Worm (Caenorhabditis elegans): Measurements from ENCODE around the gene Y37E11B.2.
A peak's percentile ranks its signal among the peaks of the same experiment; 100 is the strongest.

Gene Y37E11B.2

ce11 chrIV:3578155-3578554 lies at the start of gene Y37E11B.2:
Y37E11B.2 (plus strand) TSS chrIV:3578455.
- TF ChIP-seq mxl-1 (tag; optimal IDR thresholded peaks at IDR 0.05) (no peak), Y79H2A.3 (GFP tag; conservative IDR thresholded peaks at IDR 0.05) (no peak), egl-18 (GFP tag; IDR thresholded peaks at IDR 0.05) (no peak), dox-1 (GFP tag; IDR thresholded peaks at IDR 0.05) (no peak), aptf-2 (GFP tag; conservative IDR thresholded peaks at IDR 0.05) (no peak), madf-3 (GFP tag; IDR thresholded peaks at IDR 0.05) (no peak), F37B4.10 (GFP tag; IDR thresholded peaks at IDR 0.05) (no peak), ztf-26 (tag; optimal IDR thresholded peaks at IDR 0.05) (no peak), F22D6.2 (tag; optimal IDR thresholded peaks at IDR 0.05) (no peak), ceh-27 (GFP tag; optimal IDR thresholded peaks at IDR 0.05) (no peak)

DNA sequence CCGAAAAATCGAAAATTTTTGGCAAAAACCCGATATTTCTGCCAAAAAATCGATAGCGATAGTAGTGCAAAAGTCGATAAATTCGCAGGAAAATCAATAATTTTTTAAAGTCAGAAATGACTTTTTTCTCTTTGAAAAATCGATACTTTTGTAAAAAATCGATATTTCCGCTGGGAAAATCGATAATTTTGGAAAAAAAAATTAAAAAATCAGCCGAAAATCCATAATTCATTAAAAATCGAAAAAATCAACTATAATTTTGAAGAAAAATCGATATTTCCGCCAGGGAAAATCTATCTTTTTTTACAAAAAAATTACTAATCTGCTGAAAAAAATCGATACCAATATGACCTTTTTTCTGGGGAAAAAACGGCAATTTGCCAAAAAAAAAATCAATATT lies 46.7 kb upstream of the Y37E11B.2 start:
- TF ChIP-seq madf-3 (GFP tag; IDR thresholded peaks at IDR 0.05) (no peak), nfyb-1 (GFP tag; IDR thresholded peaks at IDR 0.05) (no peak), Y79H2A.3 (GFP tag; conservative IDR thresholded peaks at IDR 0.05) (no peak), ceh-91 (GFP tag; IDR thresholded peaks at IDR 0.05) (no peak), Y53F4B.3 (GFP tag; IDR thresholded peaks at IDR 0.05) (no peak), sdz-38 (tag; optimal IDR thresholded peaks at IDR 0.05) (no peak)

DNA sequence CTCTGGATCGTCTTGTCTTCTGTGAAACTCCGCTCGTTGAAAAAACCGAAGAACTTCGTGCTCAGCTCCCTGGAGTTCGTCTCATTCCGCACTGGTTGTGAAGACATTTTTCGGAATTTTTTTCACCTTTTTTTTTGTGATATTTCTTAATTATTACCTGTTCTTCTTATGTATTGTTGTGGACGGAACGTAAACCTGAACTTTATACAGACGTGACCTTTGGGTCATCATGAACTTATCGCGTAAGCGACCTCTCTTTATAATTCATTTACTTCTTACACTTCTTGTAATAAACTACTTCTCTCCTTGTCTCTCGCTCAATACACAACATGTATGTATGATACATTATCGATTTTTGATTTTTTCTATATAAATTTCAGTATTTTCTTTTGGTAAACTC lies 46.1 kb upstream of the Y37E11B.2 start, which contains the start of gene M57.1:
TSS of gene M57.1 (plus strand) at position 301 of the 400 bp plus-strand sequence.
- TF ChIP-seq ztf-25 (GFP tag; IDR thresholded peaks at IDR 0.05), result no peak
- no peak for TF ChIP-seq chd-7 (tag; optimal IDR thresholded peaks at IDR 0.05)
- TF ChIP-seq atf-7 (tag; optimal IDR thresholded peaks at IDR 0.05), result no peak
- no peak for TF ChIP-seq cebp-2 (GFP tag; IDR thresholded peaks at IDR 0.05)
- TF ChIP-seq mcd-1 (GFP tag; IDR thresholded peaks at IDR 0.05), result no peak
- no peak for TF ChIP-seq nhr-120 (GFP tag; IDR thresholded peaks at IDR 0.05)
- TF ChIP-seq ztf-6 (GFP tag; IDR thresholded peaks at IDR 0.05), result no peak

DNA sequence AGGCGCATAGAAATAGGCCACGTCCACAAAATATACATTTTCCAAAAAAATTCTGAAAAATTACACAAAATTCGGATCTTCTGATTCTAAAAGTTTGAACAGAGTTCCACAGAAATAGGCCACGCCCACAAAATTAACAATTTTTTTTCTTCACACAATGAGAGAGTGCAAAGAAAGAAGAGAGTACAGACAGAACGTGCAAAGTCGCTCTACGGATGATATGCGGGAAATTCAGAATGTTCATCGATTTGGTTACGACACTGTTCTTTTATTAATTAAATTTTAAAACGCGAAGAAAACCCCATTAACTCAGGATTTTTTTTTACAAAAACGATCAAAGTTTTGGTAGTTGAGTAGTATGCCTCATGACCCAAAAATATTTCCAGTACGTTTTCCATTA lies 45.3 kb upstream of the Y37E11B.2 start:
- TF ChIP-seq F57A8.1 (GFP tag; optimal IDR thresholded peaks at IDR 0.05) (no peak), hmg-1.2 (GFP tag; IDR thresholded peaks at IDR 0.05) (peak; percentile 49; the same call in 1 of the 2 replicates)

- TF ChIP-seq ccch-3 (GFP tag; optimal IDR thresholded peaks at IDR 0.05), result no peak
- TF ChIP-seq lsy-27 (tag; optimal IDR thresholded peaks at IDR 0.05; ENCODE audit: borderline replicate concordance, insufficient read depth), result no peak
- TF ChIP-seq dox-1 (GFP tag; IDR thresholded peaks at IDR 0.05), result no peak
- TF ChIP-seq unc-130 (GFP tag; optimal IDR thresholded peaks at IDR 0.05), result no peak
- no peak for TF ChIP-seq nhr-90 (tag; optimal IDR thresholded peaks at IDR 0.05)
- no peak for TF ChIP-seq lin-54 (GFP tag; optimal IDR thresholded peaks at IDR 0.05)
- no peak for TF ChIP-seq nhr-120 (GFP tag; IDR thresholded peaks at IDR 0.05)
- no peak for TF ChIP-seq ceh-58 (GFP tag; IDR thresholded peaks at IDR 0.05)
- TF ChIP-seq madf-8 (GFP tag; conservative IDR thresholded peaks at IDR 0.05), result 0 out of 2 replicates have a peak, but pooled peaks have one; percentile 28
- no peak for TF ChIP-seq lsl-1 (GFP tag; optimal IDR thresholded peaks at IDR 0.05)
- TF ChIP-seq ztf-22 (GFP tag; optimal IDR thresholded peaks at IDR 0.05), result no peak
- no peak for TF ChIP-seq ekl-4 (GFP tag; IDR thresholded peaks at IDR 0.05)
- TF ChIP-seq F33H1.4 (GFP tag; IDR thresholded peaks at IDR 0.05), result no peak
- TF ChIP-seq rcor-1 (GFP tag; IDR thresholded peaks at IDR 0.05), result no peak
- TF ChIP-seq dpff-1 (tag; optimal IDR thresholded peaks at IDR 0.05), result no peak
- no peak for TF ChIP-seq fkh-3 (tag; optimal IDR thresholded peaks at IDR 0.05)
- TF ChIP-seq hmg-1.2 (GFP tag; IDR thresholded peaks at IDR 0.05), result peak; percentile 71; the same call in 1 of the 2 replicates
- no peak for TF ChIP-seq chd-7 (tag; optimal IDR thresholded peaks at IDR 0.05)
- no peak for TF ChIP-seq T26A5.8 (tag; optimal IDR thresholded peaks at IDR 0.05)
- TF ChIP-seq snpc-3.4 (tag; optimal IDR thresholded peaks at IDR 0.05), result no peak
- peak; percentile 68 for TF ChIP-seq madf-6 (GFP tag; IDR thresholded peaks at IDR 0.05)
- TF ChIP-seq mcd-1 (GFP tag; IDR thresholded peaks at IDR 0.05), result peak; percentile 31; the same call in 1 of the 2 replicates
- TF ChIP-seq sea-2 (GFP tag; IDR thresholded peaks at IDR 0.05), result no peak
- peak; percentile 45 for TF ChIP-seq efl-1 (GFP tag; optimal IDR thresholded peaks at IDR 0.05)
These were observed 39.0 kb upstream of the Y37E11B.2 start for ce11 chrIV:3539253-3539652.

All from whole organism, young adult.